Fruit fly (Drosophila melanogaster): ENCODE results near the gene emei.

Gene emei

DNA sequence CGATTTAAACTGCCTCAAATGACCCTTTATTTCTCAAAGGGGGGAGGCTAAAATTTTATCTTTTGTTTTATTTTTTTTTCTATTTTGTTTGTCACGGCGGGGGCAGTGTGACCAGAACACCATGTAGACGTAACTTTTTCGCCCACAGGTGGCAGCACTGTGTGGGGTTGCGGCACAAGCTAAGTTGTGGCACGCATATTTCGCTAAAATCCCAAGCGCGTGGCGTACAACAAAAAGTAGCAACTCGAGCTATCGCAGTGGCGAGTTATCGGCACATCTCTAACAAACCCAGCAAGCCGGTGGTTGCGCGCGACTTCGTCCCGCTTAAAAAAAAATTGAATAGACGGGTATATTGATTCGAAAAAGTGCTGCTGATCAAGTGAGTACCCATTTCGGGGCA lies 13.6 kb downstream of the emei start, which contains the start of the genes Ufd1 and NaPi-III (continued):
- TF ChIP-seq Bdp1 (GFP tag; optimal IDR thresholded peaks at IDR 0.05), result peak; percentile 16
- TF ChIP-seq CG42726 (GFP tag; IDR thresholded peaks at IDR 0.05; ENCODE audit: partially characterized antibody), result peak; percentile 90
- peak; percentile 48; the same call in 1 of the 3 replicates for TF ChIP-seq ci (GFP tag; IDR thresholded peaks at IDR 0.05)
- TF ChIP-seq amos (GFP tag; IDR thresholded peaks at IDR 0.05; ENCODE audit: partially characterized antibody), result peak; percentile 90
- no peak for TF ChIP-seq CG13123 (GFP tag; optimal IDR thresholded peaks at IDR 0.05)
- TF ChIP-seq Drgx (GFP tag; IDR thresholded peaks at IDR 0.05), result peak; percentile 57
- TF ChIP-seq Mes4 (GFP tag; optimal IDR thresholded peaks at IDR 0.05), result no peak
- peak; percentile 78 for TF ChIP-seq Dref (GFP tag; IDR thresholded peaks at IDR 0.05)
- peak; percentile 51 for TF ChIP-seq Chrac-16 (GFP tag; optimal IDR thresholded peaks at IDR 0.05)
- no peak for TF ChIP-seq CG4820 (GFP tag; optimal IDR thresholded peaks at IDR 0.05)
- TF ChIP-seq stwl (tag; optimal IDR thresholded peaks at IDR 0.05), result peak; percentile 83
- TF ChIP-seq TFAM (GFP tag; optimal IDR thresholded peaks at IDR 0.05), result no peak
- no peak for TF ChIP-seq CG17912 (GFP tag; optimal IDR thresholded peaks at IDR 0.05)
- TF ChIP-seq zf30C (GFP tag; optimal IDR thresholded peaks at IDR 0.05), result peak; percentile 26
- peak; percentile 53 for TF ChIP-seq CG2129 (GFP tag; IDR thresholded peaks at IDR 0.05; ENCODE audit: partially characterized antibody)
- TF ChIP-seq CG11504 (tag; optimal IDR thresholded peaks at IDR 0.05), result peak; percentile 61
- TF ChIP-seq CG13287 (GFP tag; IDR thresholded peaks at IDR 0.05; ENCODE audit: partially characterized antibody), result peak; percentile 94
- TF ChIP-seq Mad (GFP tag; optimal IDR thresholded peaks at IDR 0.05), result peak; percentile 42
- no peak for TF ChIP-seq Deaf1 (tag; optimal IDR thresholded peaks at IDR 0.05)
- peak; percentile 54 for TF ChIP-seq her (GFP tag; optimal IDR thresholded peaks at IDR 0.05)
- peak; percentile 92 for TF ChIP-seq CG17186 (GFP tag; optimal IDR thresholded peaks at IDR 0.05)
- peak; percentile 66; the same call in 2 of the 3 replicates for TF ChIP-seq HLH4C (GFP tag; IDR thresholded peaks at IDR 0.05; ENCODE audit: partially characterized antibody)
- TF ChIP-seq ham (GFP tag; IDR thresholded peaks at IDR 0.05), result no peak
- peak; percentile 85 for TF ChIP-seq sens (GFP tag)
- peak in 1 of 2 experiments; percentile 72 for TF ChIP-seq insv (GFP tag; optimal IDR thresholded peaks at IDR 0.05)
- peak; percentile 78 for TF ChIP-seq p53 (GFP tag; optimal IDR thresholded peaks at IDR 0.05)
- TF ChIP-seq Atf6 (GFP tag; IDR thresholded peaks at IDR 0.05), result 0 out of 2 replicates have a peak, but pooled peaks have one; percentile 16
- TF ChIP-seq zfh2 (GFP tag; optimal IDR thresholded peaks at IDR 0.05), result peak; percentile 46
- TF ChIP-seq Rfx (GFP tag; IDR thresholded peaks at IDR 0.05), result peak; percentile 77
- TF ChIP-seq bcd (GFP tag; optimal IDR thresholded peaks at IDR 0.05), result peak; percentile 17
- no peak for TF ChIP-seq CG10274 (GFP tag; optimal IDR thresholded peaks at IDR 0.05)
- TF ChIP-seq sob (GFP tag; IDR thresholded peaks at IDR 0.05), result peak; percentile 68
- TF ChIP-seq CG14860 (GFP tag; IDR thresholded peaks at IDR 0.05; ENCODE audit: partially characterized antibody), result peak; percentile 64
- TF ChIP-seq pzg (GFP tag; optimal IDR thresholded peaks at IDR 0.05), result peak; percentile 96
- no peak for TF ChIP-seq HLHmδ (GFP tag; optimal IDR thresholded peaks at IDR 0.05)
- TF ChIP-seq Fer1 (GFP tag; optimal IDR thresholded peaks at IDR 0.05), result peak; percentile 15
- TF ChIP-seq slbo (GFP tag; IDR thresholded peaks at IDR 0.05), result peak; percentile 76
- TF ChIP-seq CG7357 (GFP tag; IDR thresholded peaks at IDR 0.05), result no peak
- peak; percentile 45; the same call in 1 of the 2 replicates for TF ChIP-seq ranshi (GFP tag; IDR thresholded peaks at IDR 0.05)
- TF ChIP-seq CG10267 (tag; optimal IDR thresholded peaks at IDR 0.05), result peak; percentile 62
- TF ChIP-seq onecut (GFP tag; IDR thresholded peaks at IDR 0.05), result no peak
- peak; percentile 57 for TF ChIP-seq CG12391 (tag; optimal IDR thresholded peaks at IDR 0.05)
- peak; percentile 44; the same call in 1 of the 2 replicates for TF ChIP-seq sisA (GFP tag; IDR thresholded peaks at IDR 0.05)
- peak; percentile 75 for TF ChIP-seq CG32532 (GFP tag; IDR thresholded peaks at IDR 0.05)
- TF ChIP-seq yki (optimal IDR thresholded peaks at IDR 0.05), result no peak
- TF ChIP-seq disco-r (GFP tag; optimal IDR thresholded peaks at IDR 0.05), result no peak
- TF ChIP-seq CG30020 (tag; optimal IDR thresholded peaks at IDR 0.05), result peak; percentile 19
- peak; percentile 39 for TF ChIP-seq da (GFP tag; optimal IDR thresholded peaks at IDR 0.05)
- TF ChIP-seq CG15601 (tag; optimal IDR thresholded peaks at IDR 0.05), result peak; percentile 71
- peak; percentile 97 for TF ChIP-seq Sry-δ (GFP tag; optimal IDR thresholded peaks at IDR 0.05)
- peak; percentile 30 for TF ChIP-seq shn (GFP tag; optimal IDR thresholded peaks at IDR 0.05)
